Worm (Caenorhabditis elegans) whole organism, L4 larva: ENCODE results near the gene sre-51.

Experiments used
- F26F4.8 ChIP-seq: fragments of 200-800 bp; sonication (Bioruptor generic); conservative IDR thresholded peaks from 2 replicates; pipeline ENCODE4 v1.3.6; 2022; ENCODE audit warnings: missing genetic modification characterization, missing compliant biosample characterization
- F44E2.7 ChIP-seq: fragments of 200-800 bp; sonication (Bioruptor generic); IDR thresholded peaks from 2 replicates; pipeline ENCODE4 v2.1.2; 2022; ENCODE audit warnings: missing genetic modification characterization, missing compliant biosample characterization
- F49E8.2 ChIP-seq: sonication (generic microtip); optimal IDR thresholded peaks from 2 replicates; lab custom pipeline; 2016; ENCODE audit warnings: missing compliant biosample characterization, mild to moderate bottlenecking, missing genetic modification characterization, borderline replicate concordance
- R02D3.7 ChIP-seq: fragments of 150-350 bp; sonication (generic microtip); optimal IDR thresholded peaks from 3 replicates; lab custom pipeline; 2014; ENCODE audit warnings: missing biosample characterization, missing genetic modification characterization
- T20F7.1 ChIP-seq: fragments of 200-800 bp; sonication (Bioruptor generic); optimal IDR thresholded peaks from 2 replicates; lab custom pipeline; 2018; ENCODE audit warnings: mild to moderate bottlenecking, missing genetic modification characterization, missing compliant biosample characterization
- T26A8.4 ChIP-seq: fragments of 200-800 bp; sonication (Bioruptor generic); IDR thresholded peaks from 2 replicates; pipeline ENCODE4 v1.3.6; 2022; ENCODE audit warnings: missing genetic modification characterization, missing compliant biosample characterization
- Y5F2A.4 ChIP-seq: fragments of 200-800 bp; sonication (Bioruptor generic); optimal IDR thresholded peaks from 2 replicates; lab custom pipeline; 2018; ENCODE audit warnings: mild to moderate bottlenecking, missing genetic modification characterization, missing compliant biosample characterization
- Y75B8A.6 ChIP-seq: fragments of 200-800 bp; sonication (Bioruptor generic); IDR thresholded peaks from 2 replicates; pipeline ENCODE4 v1.3.6; 2022; ENCODE audit warnings: missing genetic modification reagents, missing genetic modification characterization, missing compliant biosample characterization
- aha-1 ChIP-seq: fragments of 150-350 bp; peaks from one replicate; lab custom pipeline; 2014; ENCODE audit warnings: missing biosample characterization, missing genetic modification characterization
- attf-4 ChIP-seq: sonication (generic microtip); optimal IDR thresholded peaks from 3 replicates; lab custom pipeline; 2017; ENCODE audit warnings: missing biosample characterization, missing genetic modification characterization
- cey-2 ChIP-seq: sonication (generic microtip); optimal IDR thresholded peaks from 3 replicates; lab custom pipeline; 2017; ENCODE audit warnings: missing genetic modification characterization, mild to moderate bottlenecking, missing compliant biosample characterization, antibody characterized with exemption, borderline replicate concordance; ENCODE audit not compliant: insufficient read depth
- ctbp-1 ChIP-seq: fragments of 200-800 bp; sonication (Bioruptor generic); IDR thresholded peaks from 2 replicates; pipeline ENCODE4 v1.3.6; 2022; ENCODE audit warnings: missing genetic modification reagents, missing genetic modification characterization, missing compliant biosample characterization
- daf-12 ChIP-seq: fragments of 150-350 bp; optimal IDR thresholded peaks from 2 replicates; lab custom pipeline; 2014; ENCODE audit warnings: missing biosample characterization, missing genetic modification reagents, missing genetic modification characterization
- daf-16 ChIP-seq, 3 experiments: sonication (generic microtip); optimal IDR thresholded peaks; 2 replicates each; lab custom pipeline; 2016 to 2017; ENCODE audit warnings: missing genetic modification characterization in 3 of 3, missing genetic modification reagents in 3 of 3, mild to moderate bottlenecking in 2 of 3, missing compliant biosample characterization in 2 of 3, missing biosample characterization in 1 of 3, moderate library complexity in 1 of 3
- daf-19 ChIP-seq: fragments of 200-800 bp; sonication (Bioruptor generic); conservative IDR thresholded peaks from 2 replicates; pipeline ENCODE4 v1.3.6; 2022; ENCODE audit warnings: missing genetic modification characterization, missing compliant biosample characterization
- daf-8 ChIP-seq: fragments of 200-800 bp; sonication (Bioruptor generic); IDR thresholded peaks from 2 replicates; pipeline ENCODE4 v1.3.6; 2022; ENCODE audit warnings: missing genetic modification characterization, missing compliant biosample characterization
- egl-43 ChIP-seq: fragments of 200-800 bp; sonication (Bioruptor generic); IDR thresholded peaks from 2 replicates; pipeline ENCODE4 v1.3.6; 2022; ENCODE audit warnings: missing genetic modification reagents, missing genetic modification characterization, missing compliant biosample characterization
- fos-1 ChIP-seq: fragments of 150-350 bp; optimal IDR thresholded peaks from 2 replicates; lab custom pipeline; 2014; ENCODE audit warnings: missing biosample characterization, missing genetic modification characterization
- gei-8 ChIP-seq: fragments of 200-800 bp; sonication (Bioruptor generic); optimal IDR thresholded peaks from 2 replicates; lab custom pipeline; 2018; ENCODE audit warnings: mild to moderate bottlenecking, missing genetic modification characterization, missing compliant biosample characterization
- hif-1 ChIP-seq, 2 experiments: sonication (generic microtip); optimal IDR thresholded peaks; 2 replicates each; lab custom pipeline; 2016 to 2017; ENCODE audit warnings: missing compliant biosample characterization in 2 of 2, missing genetic modification characterization in 2 of 2, missing genetic modification reagents in 2 of 2, missing genotype in 2 of 2, mild to moderate bottlenecking in 1 of 2
- hlh-11 ChIP-seq: fragments of 200-800 bp; sonication (Bioruptor generic); optimal IDR thresholded peaks from 2 replicates; lab custom pipeline; 2018; ENCODE audit warnings: mild to moderate bottlenecking, missing genetic modification characterization, missing compliant biosample characterization
- hlh-30 ChIP-seq: sonication (generic microtip); optimal IDR thresholded peaks from 2 replicates; lab custom pipeline; 2017; ENCODE audit warnings: antibody characterized with exemption, mild to moderate bottlenecking, missing genetic modification characterization, missing compliant biosample characterization; ENCODE audit not compliant: insufficient read depth
- hmg-1.1 ChIP-seq: fragments of 200-800 bp; sonication (Bioruptor generic); IDR thresholded peaks from 2 replicates; pipeline ENCODE4 v1.3.6; 2022; ENCODE audit warnings: missing genetic modification reagents, missing genetic modification characterization, missing compliant biosample characterization
- jun-1 ChIP-seq: fragments of 150-350 bp; optimal IDR thresholded peaks from 2 replicates; lab custom pipeline; 2014; ENCODE audit warnings: missing biosample characterization, missing genetic modification reagents, missing genetic modification characterization
- lim-7 ChIP-seq: fragments of 200-800 bp; sonication (Bioruptor generic); IDR thresholded peaks from 2 replicates; pipeline ENCODE4 v1.3.6; 2022; ENCODE audit warnings: missing genetic modification characterization, missing compliant biosample characterization
- lin-15B ChIP-seq: fragments of 150-350 bp; sonication (generic microtip); optimal IDR thresholded peaks from 3 replicates; lab custom pipeline; 2014; ENCODE audit warnings: missing biosample characterization, missing genetic modification characterization
- lin-38 ChIP-seq: fragments of 200-800 bp; sonication (Bioruptor generic); IDR thresholded peaks from 2 replicates; pipeline ENCODE4 v1.3.6; 2022; ENCODE audit warnings: missing genetic modification reagents, missing genetic modification characterization, missing compliant biosample characterization
- lin-39 ChIP-seq: fragments of 150-350 bp; optimal IDR thresholded peaks from 2 replicates; lab custom pipeline; 2014; ENCODE audit warnings: missing biosample characterization, missing genetic modification reagents, missing genetic modification characterization
- madf-9 ChIP-seq: fragments of 200-800 bp; sonication (Bioruptor generic); conservative IDR thresholded peaks from 2 replicates; pipeline ENCODE4 v1.3.6; 2022; ENCODE audit warnings: missing genetic modification reagents, missing genetic modification characterization, missing compliant biosample characterization
- mes-2 ChIP-seq: sonication (generic microtip); optimal IDR thresholded peaks from 2 replicates; lab custom pipeline; 2016; ENCODE audit warnings: missing genotype, mild to moderate bottlenecking, missing genetic modification characterization, missing compliant biosample characterization; ENCODE audit not compliant: poor library complexity, severe bottlenecking
- mxl-3 ChIP-seq: fragments of 200-800 bp; sonication (Bioruptor generic); optimal IDR thresholded peaks from 2 replicates; lab custom pipeline; 2018; ENCODE audit warnings: mild to moderate bottlenecking, missing genetic modification characterization, missing compliant biosample characterization
- nhr-25 ChIP-seq: sonication (generic microtip); optimal IDR thresholded peaks from 2 replicates; lab custom pipeline; 2017; ENCODE audit warnings: missing genetic modification characterization, mild to moderate bottlenecking, missing compliant biosample characterization, antibody characterized with exemption, moderate library complexity, borderline replicate concordance; ENCODE audit not compliant: insufficient read depth
- nhr-42 ChIP-seq: fragments of 200-800 bp; sonication (Bioruptor generic); IDR thresholded peaks from 2 replicates; pipeline ENCODE4 v1.3.6; 2022; ENCODE audit warnings: missing genetic modification characterization, missing compliant biosample characterization
- nhr-48 ChIP-seq: sonication (generic microtip); optimal IDR thresholded peaks from 2 replicates; lab custom pipeline; 2016; ENCODE audit warnings: mild to moderate bottlenecking, missing genetic modification characterization, missing compliant biosample characterization
- nhr-6 ChIP-seq: fragments of 150-350 bp; optimal IDR thresholded peaks from 2 replicates; lab custom pipeline; 2014; ENCODE audit warnings: missing biosample characterization, missing genetic modification characterization
- php-3 ChIP-seq: fragments of 200-800 bp; sonication (Bioruptor generic); IDR thresholded peaks from 2 replicates; pipeline ENCODE4 v1.3.6; 2022; ENCODE audit warnings: missing genetic modification reagents, missing genetic modification characterization, missing compliant biosample characterization
- pqm-1 ChIP-seq: sonication (generic microtip); optimal IDR thresholded peaks from 2 replicates; lab custom pipeline; 2017; ENCODE audit warnings: missing biosample characterization, missing genetic modification characterization
- rbr-2 ChIP-seq: sonication (generic microtip); optimal IDR thresholded peaks from 2 replicates; lab custom pipeline; 2016; ENCODE audit warnings: missing genotype, missing genetic modification characterization, missing compliant biosample characterization
- set-16 ChIP-seq: fragments of 200-800 bp; sonication (Bioruptor generic); IDR thresholded peaks from 2 replicates; pipeline ENCODE4 v1.3.6; 2022; ENCODE audit warnings: missing genetic modification reagents, missing genetic modification characterization, missing compliant biosample characterization
- snpc-1.2 ChIP-seq: fragments of 200-800 bp; sonication (Bioruptor generic); IDR thresholded peaks from 2 replicates; pipeline ENCODE4 v1.3.6; 2022; ENCODE audit warnings: missing genetic modification reagents, missing genetic modification characterization, missing compliant biosample characterization
- snpc-4 ChIP-seq: fragments of 150-350 bp; optimal IDR thresholded peaks from 2 replicates; lab custom pipeline; 2014; ENCODE audit warnings: missing biosample characterization, missing genetic modification characterization
- spr-3 ChIP-seq: fragments of 200-800 bp; sonication (Bioruptor generic); optimal IDR thresholded peaks from 2 replicates; lab custom pipeline; 2018; ENCODE audit warnings: mild to moderate bottlenecking, missing genetic modification characterization, missing compliant biosample characterization
- unc-130 ChIP-seq: sonication (generic microtip); optimal IDR thresholded peaks from 2 replicates; lab custom pipeline; 2016; ENCODE audit warnings: missing genetic modification reagents, missing genetic modification characterization, missing compliant biosample characterization

sre-51 gene

ce11 chrII:12341566-12342223 is 30.0 kb downstream of the sre-51 start (continued):
- TF ChIP-seq Y5F2A.4 (GFP tag; lab: Kevin White, UChicago) (no peak), gei-8 (GFP tag; lab: Kevin White, UChicago) (no peak), hlh-30 (tag; lab: Kevin White, UChicago) (peak; percentile 17), R02D3.7 (tag; lab: Kevin White, UChicago) (no peak), lin-15B (no peak), F44E2.7 (GFP tag; lab: Robert Waterston, UW) (no peak), daf-8 (GFP tag; lab: Robert Waterston, UW) (no peak), nhr-48 (tag; lab: Kevin White, UChicago) (no peak), aha-1 (tag; lab: Kevin White, UChicago) (peak; percentile 23), rbr-2 (tag; lab: Kevin White, UChicago) (no peak), lin-39 (no peak), hif-1 (tag; optimal IDR thresholded peaks at IDR 0.05; lab: Kevin White, UChicago) (no peak), daf-16 (GFP tag; optimal IDR thresholded peaks at IDR 0.05; lab: Kevin White, UChicago) (no peak), daf-16 (tag; optimal IDR thresholded peaks at IDR 0.05; lab: Kevin White, UChicago) (peak; percentile 69), unc-130 (GFP tag; lab: Kevin White, UChicago) (no peak), lin-38 (peak; percentile 45), F26F4.8 (GFP tag; lab: Robert Waterston, UW) (no peak), attf-4 (no peak), nhr-25 (no peak), php-3 (no peak), T20F7.1 (no peak), mes-2 (tag; lab: Kevin White, UChicago) (peak; percentile 37), Y75B8A.6 (GFP tag; lab: Robert Waterston, UW) (no peak), nhr-6 (tag; lab: Kevin White, UChicago) (no peak), fos-1 (tag; lab: Kevin White, UChicago) (no peak), jun-1 (tag; lab: Kevin White, UChicago) (no peak)

- no peak for TF ChIP-seq jun-1 (tag; lab: Kevin White, UChicago)
- peak; percentile 91 for TF ChIP-seq set-16
- no peak for TF ChIP-seq snpc-4
- TF ChIP-seq lim-7 (GFP tag; lab: Robert Waterston, UW) = 0 out of 2 replicates have a peak, but pooled peaks have one; percentile 37
- peak; percentile 67 for TF ChIP-seq aha-1 (tag; lab: Kevin White, UChicago)
These were observed 31.3 kb downstream of the sre-51 start for ce11 chrII:12342928-12343327.

- TF ChIP-seq nhr-25 = no peak
- TF ChIP-seq Y75B8A.6 (GFP tag; lab: Robert Waterston, UW) = no peak
- no peak for TF ChIP-seq nhr-48 (tag; lab: Kevin White, UChicago)
- TF ChIP-seq F49E8.2 (tag; lab: Kevin White, UChicago) = no peak
- TF ChIP-seq madf-9 (GFP tag; lab: Robert Waterston, UW) = no peak
These were observed 32.0 kb downstream of the sre-51 start for ce11 chrII:12343710-12344109.

ce11 chrII:12344787-12345186 is 33.1 kb downstream of the sre-51 start, which contains the start of gene C44C11.6:
C44C11.6 (plus strand) TSS chrII:12344809.
- TF ChIP-seq daf-19 (no peak), hmg-1.1 (peak; percentile 50; the same call in 1 of the 2 replicates), lin-39 (no peak), daf-12 (tag; lab: Kevin White, UChicago) (no peak), snpc-1.2 (GFP tag; lab: Robert Waterston, UW) (0 out of 2 replicates have a peak, but pooled peaks have one; percentile 26), hlh-11 (tag; lab: Kevin White, UChicago) (no peak), cey-2 (no peak), nhr-42 (GFP tag; lab: Robert Waterston, UW) (no peak), F44E2.7 (GFP tag; lab: Robert Waterston, UW) (no peak), mxl-3 (no peak), T26A8.4 (GFP tag; lab: Robert Waterston, UW) (0 out of 2 replicates have a peak, but pooled peaks have one; percentile 38), pqm-1 (tag; lab: Kevin White, UChicago) (no peak), egl-43 (0 out of 2 replicates have a peak, but pooled peaks have one; percentile 16), daf-16 (GFP tag; optimal IDR thresholded peaks at IDR 0.05; lab: Kevin White, UChicago) (no peak), daf-16 (tag; optimal IDR thresholded peaks at IDR 0.05; lab: Kevin White, UChicago) (no peak), lin-38 (peak; percentile 40), ctbp-1 (GFP tag; lab: Robert Waterston, UW) (0 out of 2 replicates have a peak, but pooled peaks have one; percentile 52), spr-3 (GFP tag; lab: Kevin White, UChicago) (no peak)
